Worm (Caenorhabditis elegans) whole organism, young adult: Measurements from ENCODE around the gene nsph-4.3.

ENCODE experiments used
- ama-1 ChIP-seq, 3 experiments: fragments of 150-350 bp in 1 of 3; sonication (generic microtip) in 2 of 3; optimal IDR thresholded peaks; 2 replicates each; lab custom pipeline; 2014 to 2018; ENCODE audit warnings: missing biosample characterization in 2 of 3, missing genetic modification characterization in 2 of 3, missing genetic modification reagents in 2 of 3
- ceh-27 ChIP-seq: fragments of 200-800 bp; sonication (Bioruptor generic); optimal IDR thresholded peaks from 2 replicates; lab custom pipeline; 2018; ENCODE audit warnings: mild to moderate bottlenecking, missing genetic modification characterization, moderate library complexity, missing compliant biosample characterization
- hlh-12 ChIP-seq: sonication (generic microtip); optimal IDR thresholded peaks from 2 replicates; lab custom pipeline; 2016; ENCODE audit warnings: missing genetic modification characterization, missing compliant biosample characterization
- lag-1 ChIP-seq: fragments of 200-800 bp; sonication (Bioruptor generic); IDR thresholded peaks from 2 replicates; pipeline ENCODE4 v1.3.6; 2022; ENCODE audit warnings: missing genetic modification reagents, missing genetic modification characterization, missing compliant biosample characterization
- lin-40 ChIP-seq: sonication (generic microtip); optimal IDR thresholded peaks from 2 replicates; lab custom pipeline; 2016; ENCODE audit warnings: missing genetic modification characterization, mild to moderate bottlenecking, missing compliant biosample characterization, missing genotype, missing genetic modification reagents
- sea-2 ChIP-seq: fragments of 200-800 bp; sonication (Bioruptor generic); IDR thresholded peaks from 2 replicates; pipeline ENCODE4 v1.3.6; 2022; ENCODE audit warnings: missing genetic modification characterization, missing compliant biosample characterization

DNA sequence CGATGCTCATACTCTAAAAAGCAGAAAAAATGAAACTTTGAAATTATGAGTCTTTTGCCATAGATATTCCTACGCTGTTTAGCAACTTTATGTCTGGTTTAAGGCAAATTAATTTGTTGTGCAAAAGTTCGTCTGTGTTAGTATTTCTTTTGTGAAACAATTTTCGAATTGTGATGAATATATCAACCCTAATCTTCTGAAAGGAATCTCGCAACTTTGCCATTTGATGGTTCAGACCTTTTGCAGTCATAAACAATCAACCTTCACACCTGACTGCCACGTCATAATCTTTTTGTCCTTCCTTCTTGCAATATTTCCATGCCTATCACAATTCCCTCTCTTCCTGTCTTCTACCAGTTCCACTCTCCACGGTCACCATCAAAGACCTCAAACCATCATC lies 10.8 kb upstream of the nsph-4.3 start:
- no peak for TF ChIP-seq lag-1
- TF ChIP-seq lin-40 (tag; lab: Kevin White, UChicago), result no peak
- no peak for TF ChIP-seq sea-2 (GFP tag; lab: Robert Waterston, UW)
- no peak for TF ChIP-seq ama-1 (optimal IDR thresholded peaks at IDR 0.05; lab: Kevin White, UChicago)
- no peak for TF ChIP-seq ama-1 (GFP tag; optimal IDR thresholded peaks at IDR 0.05; lab: Kevin White, UChicago)
- no peak for TF ChIP-seq ceh-27 (GFP tag; lab: Kevin White, UChicago)
- no peak for TF ChIP-seq hlh-12 (tag; lab: Kevin White, UChicago)
